Worm (Caenorhabditis elegans): ENCODE data around the gene mpk-1.

The mpk-1 gene

DNA sequence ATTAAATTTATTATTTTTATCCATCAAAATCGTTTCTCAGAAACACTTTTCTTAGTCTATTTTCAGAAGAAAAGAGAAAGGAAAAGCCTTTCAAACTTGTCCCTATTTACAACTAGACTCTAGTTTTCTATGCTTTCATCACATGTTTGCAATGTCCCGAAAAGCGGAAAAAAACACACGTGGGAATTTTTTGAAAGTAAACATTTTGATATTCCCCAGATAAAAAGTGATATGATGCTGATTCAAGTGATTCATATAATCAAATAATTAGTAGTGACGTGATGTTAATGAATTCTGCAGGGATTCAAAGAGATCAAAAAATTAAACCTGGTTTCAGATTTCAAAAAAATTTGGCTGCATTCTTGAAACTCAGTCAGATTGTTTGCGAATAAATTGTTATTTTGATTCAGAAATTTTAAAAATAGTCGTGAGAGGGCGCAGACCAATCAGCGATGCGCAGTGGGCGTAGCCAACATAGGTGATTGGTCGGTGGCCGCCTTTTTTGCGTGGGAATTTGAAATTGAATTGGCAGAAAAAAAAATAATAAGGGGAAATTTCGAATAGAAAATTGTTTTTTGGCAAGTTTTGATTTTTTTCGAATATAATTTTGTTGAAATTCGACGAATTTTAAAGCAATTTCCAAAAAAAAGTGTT, 6.9 kb upstream of the mpk-1 start:
- no peak for TF ChIP-seq flt-1 (GFP tag; IDR thresholded peaks at IDR 0.05)
- no peak for TF ChIP-seq tbx-37 (GFP tag; conservative IDR thresholded peaks at IDR 0.05)
- no peak for TF ChIP-seq tbx-11 (GFP tag; IDR thresholded peaks at IDR 0.05)
- no peak for TF ChIP-seq ets-7 (tag; optimal IDR thresholded peaks at IDR 0.05)
- TF ChIP-seq aly-1 (tag; optimal IDR thresholded peaks at IDR 0.05) = no peak
- no peak for TF ChIP-seq hmbx-1 (tag; optimal IDR thresholded peaks at IDR 0.05)
- no peak for TF ChIP-seq B0310.2 (tag; optimal IDR thresholded peaks at IDR 0.05)
- TF ChIP-seq scrt-1 (GFP tag; IDR thresholded peaks at IDR 0.05) = no peak
- no peak for TF ChIP-seq ceh-36 (tag; optimal IDR thresholded peaks at IDR 0.05)
- no peak for TF ChIP-seq sea-1 (GFP tag; conservative IDR thresholded peaks at IDR 0.05)
- TF ChIP-seq ceh-13 (GFP tag; optimal IDR thresholded peaks at IDR 0.05) = no peak
- no peak for TF ChIP-seq F13C5.2 (tag; optimal IDR thresholded peaks at IDR 0.05)
- no peak for TF ChIP-seq hnd-1 (tag; optimal IDR thresholded peaks at IDR 0.05)
- no peak for TF ChIP-seq ama-1 (optimal IDR thresholded peaks at IDR 0.05)
- TF ChIP-seq hmg-4 (GFP tag; optimal IDR thresholded peaks at IDR 0.05) = no peak

DNA sequence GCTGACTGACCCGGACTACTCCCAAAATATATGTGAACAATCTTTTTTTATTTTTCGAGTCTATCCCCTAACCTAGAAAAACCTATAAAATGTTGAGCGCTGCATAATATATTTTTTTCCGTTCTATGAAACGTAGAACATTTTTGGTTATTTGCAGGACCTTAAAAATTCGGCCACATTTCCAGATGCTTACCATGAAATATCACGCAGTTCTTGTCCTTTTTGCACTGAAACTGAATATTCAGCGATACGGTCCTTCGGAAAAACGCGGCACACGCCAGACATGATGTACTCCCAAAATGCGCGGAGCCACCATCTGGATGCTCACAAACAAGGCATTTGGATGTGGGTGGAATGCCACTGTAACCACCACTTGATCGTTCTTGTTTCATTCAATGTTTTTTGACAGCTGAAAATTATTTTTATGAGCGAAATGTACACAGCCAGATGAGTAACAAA, 4.9 kb upstream of the mpk-1 start, which contains the start of gene nhr-20:
Gene nhr-20, minus strand, starts transcription at position 409 of the 459 bp plus-strand sequence.
- TF ChIP-seq B0310.2 (tag; optimal IDR thresholded peaks at IDR 0.05) = no peak
- TF ChIP-seq hmg-4 (GFP tag; optimal IDR thresholded peaks at IDR 0.05) = no peak
- TF ChIP-seq pes-1 (GFP tag; IDR thresholded peaks at IDR 0.05) = no peak
- TF ChIP-seq hnd-1 (tag; optimal IDR thresholded peaks at IDR 0.05) = no peak

DNA sequence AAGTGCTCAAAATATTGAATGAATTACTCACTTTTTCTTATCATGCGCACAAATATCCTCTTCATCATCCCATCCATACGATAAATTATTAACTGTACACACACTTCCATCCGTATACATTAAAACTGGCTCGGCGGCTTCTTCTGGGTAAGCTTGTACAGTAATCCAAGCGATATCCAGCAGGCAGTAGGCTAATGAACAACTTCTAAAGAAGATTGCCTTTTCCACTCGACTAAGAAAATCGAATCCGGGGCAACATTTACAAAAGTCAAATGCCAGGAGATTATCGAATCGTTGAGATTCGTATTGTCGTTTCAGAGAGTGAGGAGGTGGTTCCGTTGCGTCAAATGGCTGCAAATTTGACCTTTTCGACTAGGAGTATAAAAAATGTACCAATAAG, 3.5 kb upstream of the mpk-1 start:
- TF ChIP-seq hmbx-1 (tag; optimal IDR thresholded peaks at IDR 0.05) (no peak), hnd-1 (tag; optimal IDR thresholded peaks at IDR 0.05) (no peak), ama-1 (optimal IDR thresholded peaks at IDR 0.05) (no peak), B0310.2 (tag; optimal IDR thresholded peaks at IDR 0.05) (no peak), ceh-36 (tag; optimal IDR thresholded peaks at IDR 0.05) (no peak), aly-1 (tag; optimal IDR thresholded peaks at IDR 0.05) (no peak), F13C5.2 (tag; optimal IDR thresholded peaks at IDR 0.05) (no peak), hmg-4 (GFP tag; optimal IDR thresholded peaks at IDR 0.05) (no peak)

DNA sequence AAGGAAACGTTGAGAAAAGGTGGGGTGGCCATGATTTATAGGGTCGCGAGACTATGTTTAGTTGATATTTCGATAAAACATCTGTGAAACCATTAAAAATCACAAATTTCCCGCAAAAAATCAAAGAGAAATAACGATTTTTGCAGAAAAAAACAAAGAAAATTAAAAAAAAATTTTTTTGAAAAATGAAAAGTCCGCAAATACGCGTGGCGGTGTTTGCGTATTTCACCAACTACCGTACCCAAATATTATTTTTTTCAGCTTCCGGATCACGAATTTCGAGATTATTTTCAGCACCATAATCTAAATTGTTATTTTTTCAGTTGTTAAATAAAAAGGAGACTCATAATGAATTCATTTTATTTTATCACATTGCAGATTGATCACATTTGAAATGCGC, 2.2 kb upstream of the mpk-1 start:
- TF ChIP-seq tbx-11 (GFP tag; IDR thresholded peaks at IDR 0.05) (no peak), pes-1 (GFP tag; IDR thresholded peaks at IDR 0.05) (no peak), tbx-37 (GFP tag; conservative IDR thresholded peaks at IDR 0.05) (no peak), flt-1 (GFP tag; IDR thresholded peaks at IDR 0.05) (no peak), ets-7 (tag; optimal IDR thresholded peaks at IDR 0.05) (no peak), hmbx-1 (tag; optimal IDR thresholded peaks at IDR 0.05) (no peak), ceh-13 (GFP tag; optimal IDR thresholded peaks at IDR 0.05) (no peak), sea-1 (GFP tag; conservative IDR thresholded peaks at IDR 0.05) (no peak), tra-4 (tag; optimal IDR thresholded peaks at IDR 0.05) (no peak), hnd-1 (tag; optimal IDR thresholded peaks at IDR 0.05) (no peak), B0310.2 (tag; optimal IDR thresholded peaks at IDR 0.05) (no peak), F13C5.2 (tag; optimal IDR thresholded peaks at IDR 0.05) (no peak), hmg-4 (GFP tag; optimal IDR thresholded peaks at IDR 0.05) (no peak), ceh-36 (tag; optimal IDR thresholded peaks at IDR 0.05) (no peak), ama-1 (optimal IDR thresholded peaks at IDR 0.05) (no peak), aly-1 (tag; optimal IDR thresholded peaks at IDR 0.05) (no peak), scrt-1 (GFP tag; IDR thresholded peaks at IDR 0.05) (no peak)

DNA sequence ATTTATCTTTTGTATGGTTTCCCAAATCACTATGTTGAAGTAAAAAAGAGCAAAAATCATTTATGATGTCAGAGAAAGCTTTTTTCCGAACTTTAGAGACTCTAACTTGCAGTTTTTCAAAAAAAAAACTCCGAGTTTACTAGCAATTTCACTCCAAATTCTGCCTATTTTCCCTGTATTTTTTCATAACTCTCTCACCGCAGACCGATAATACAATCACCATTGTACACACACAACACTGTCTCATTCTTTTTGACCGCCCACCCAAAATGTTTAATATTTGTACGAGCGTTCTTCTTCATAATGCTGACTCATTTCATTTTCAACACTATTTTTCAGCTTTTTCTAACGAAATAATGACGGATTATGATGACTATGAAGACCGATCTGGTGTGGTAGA, 933 bp upstream of the mpk-1 start, which contains the start of gene F43C1.5:
Gene F43C1.5, plus strand, starts transcription at position 301 of the 400 bp plus-strand sequence.
- TF ChIP-seq ceh-36 (tag; optimal IDR thresholded peaks at IDR 0.05) (no peak), hmbx-1 (tag; optimal IDR thresholded peaks at IDR 0.05) (no peak)

DNA sequence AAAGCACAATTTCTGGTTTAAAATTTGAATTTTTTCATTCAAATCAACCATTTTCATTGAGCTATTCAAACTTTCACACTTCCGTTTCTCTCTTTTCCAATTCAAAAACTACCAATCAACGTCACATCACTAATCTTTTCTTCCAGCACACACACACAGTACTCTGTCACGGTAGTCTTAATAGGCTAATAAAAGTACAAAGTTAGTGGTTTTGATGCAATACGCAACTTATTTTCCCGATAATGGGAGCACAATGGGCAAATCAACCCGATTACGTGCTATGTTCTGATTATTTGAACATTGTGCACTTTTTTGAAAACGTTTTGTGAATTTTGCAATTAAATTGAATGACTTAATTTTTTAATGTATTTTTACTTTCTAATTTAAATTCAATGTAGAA, 545 bp downstream of the mpk-1 start:
- TF ChIP-seq tbx-11 (GFP tag; IDR thresholded peaks at IDR 0.05) (no peak), ets-7 (tag; optimal IDR thresholded peaks at IDR 0.05) (no peak), tra-4 (tag; optimal IDR thresholded peaks at IDR 0.05) (no peak), scrt-1 (GFP tag; IDR thresholded peaks at IDR 0.05) (no peak), pes-1 (GFP tag; IDR thresholded peaks at IDR 0.05) (no peak)

DNA sequence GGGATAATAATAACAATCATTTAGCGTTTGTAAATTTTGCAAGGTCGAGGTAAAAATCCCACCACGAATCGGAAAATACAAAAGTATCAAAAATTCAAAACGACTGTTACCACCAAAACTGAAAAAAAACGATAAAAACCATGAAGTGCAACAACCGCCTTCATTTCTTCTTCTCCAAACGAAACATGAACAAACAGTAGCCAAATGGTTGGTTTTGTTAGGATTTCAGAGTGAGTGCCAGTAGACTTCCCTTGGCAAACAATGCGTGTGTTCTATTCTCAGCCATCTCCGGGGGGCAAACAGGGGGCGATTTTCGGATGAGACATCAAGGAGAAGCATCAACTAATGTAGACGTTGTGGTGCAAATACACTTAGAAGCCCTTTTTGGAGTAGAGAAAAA, 3.2 kb downstream of the mpk-1 start:
- no peak for TF ChIP-seq sea-1 (GFP tag; conservative IDR thresholded peaks at IDR 0.05)
- no peak for TF ChIP-seq aly-1 (tag; optimal IDR thresholded peaks at IDR 0.05)
- TF ChIP-seq ceh-13 (GFP tag; optimal IDR thresholded peaks at IDR 0.05) = no peak
- TF ChIP-seq tbx-37 (GFP tag; conservative IDR thresholded peaks at IDR 0.05) = no peak
- no peak for TF ChIP-seq tra-4 (tag; optimal IDR thresholded peaks at IDR 0.05)

DNA sequence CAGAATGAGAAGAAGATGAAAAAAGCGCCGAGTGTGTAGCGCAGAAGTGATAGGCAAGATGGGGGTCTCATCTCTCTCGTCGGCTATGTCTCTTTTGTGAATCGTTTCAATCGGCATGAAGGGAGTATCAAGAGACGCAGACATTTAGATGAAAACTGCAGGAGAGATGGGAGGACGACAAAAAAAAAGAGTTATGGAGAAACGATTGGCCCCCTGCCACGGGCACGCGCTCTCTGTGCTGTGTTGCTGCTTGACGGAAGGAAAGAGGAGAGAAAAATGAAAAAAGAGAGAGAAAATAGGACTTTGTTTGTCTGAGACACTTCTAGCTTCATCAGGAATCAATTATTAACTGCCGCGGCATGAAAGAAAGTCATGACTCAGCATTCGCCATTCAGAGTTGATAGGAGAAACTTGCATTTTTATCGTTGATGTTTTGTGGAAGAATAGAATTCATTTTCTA, 4.2 kb downstream of the mpk-1 start:
- no peak for TF ChIP-seq ets-7 (tag; optimal IDR thresholded peaks at IDR 0.05)
- peak; percentile 70 for TF ChIP-seq hmg-4 (GFP tag; optimal IDR thresholded peaks at IDR 0.05)
- peak; percentile 42 for TF ChIP-seq F13C5.2 (tag; optimal IDR thresholded peaks at IDR 0.05)

DNA sequence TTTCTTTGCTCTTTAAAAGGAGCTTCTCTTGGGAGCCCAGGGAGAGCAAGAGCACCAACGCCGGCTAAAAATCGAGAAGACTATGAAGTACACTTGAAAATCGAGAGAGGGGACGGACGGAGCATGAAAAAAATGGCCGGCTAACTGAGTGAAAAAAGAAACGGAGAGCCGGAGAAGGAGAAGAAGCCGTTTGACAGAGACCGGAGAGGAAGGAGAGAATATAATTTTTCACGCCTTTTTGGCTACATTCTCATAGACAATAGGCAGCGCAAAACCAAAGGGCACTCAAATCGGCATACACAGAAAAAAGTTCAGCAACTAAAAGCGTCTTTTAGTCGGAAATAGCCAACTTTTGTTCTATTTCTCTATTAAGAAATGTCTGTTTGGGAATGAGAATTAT, 6.4 kb downstream of the mpk-1 start:
- no peak for TF ChIP-seq tbx-37 (GFP tag; conservative IDR thresholded peaks at IDR 0.05)
- TF ChIP-seq F13C5.2 (tag; optimal IDR thresholded peaks at IDR 0.05) = no peak
- no peak for TF ChIP-seq tra-4 (tag; optimal IDR thresholded peaks at IDR 0.05)
- TF ChIP-seq sea-1 (GFP tag; conservative IDR thresholded peaks at IDR 0.05) = no peak
- TF ChIP-seq flt-1 (GFP tag; IDR thresholded peaks at IDR 0.05) = no peak
- no peak for TF ChIP-seq aly-1 (tag; optimal IDR thresholded peaks at IDR 0.05)
- no peak for TF ChIP-seq hmg-4 (GFP tag; optimal IDR thresholded peaks at IDR 0.05)
- TF ChIP-seq ceh-36 (tag; optimal IDR thresholded peaks at IDR 0.05) = no peak
- TF ChIP-seq scrt-1 (GFP tag; IDR thresholded peaks at IDR 0.05) = no peak
- no peak for TF ChIP-seq B0310.2 (tag; optimal IDR thresholded peaks at IDR 0.05)
- no peak for TF ChIP-seq hnd-1 (tag; optimal IDR thresholded peaks at IDR 0.05)
- TF ChIP-seq tbx-11 (GFP tag; IDR thresholded peaks at IDR 0.05) = no peak
- TF ChIP-seq ceh-13 (GFP tag; optimal IDR thresholded peaks at IDR 0.05) = no peak
- TF ChIP-seq pes-1 (GFP tag; IDR thresholded peaks at IDR 0.05) = no peak
- TF ChIP-seq hmbx-1 (tag; optimal IDR thresholded peaks at IDR 0.05) = no peak
- TF ChIP-seq ets-7 (tag; optimal IDR thresholded peaks at IDR 0.05) = no peak
- TF ChIP-seq ama-1 (optimal IDR thresholded peaks at IDR 0.05) = no peak
